Worm (Caenorhabditis elegans) whole organism, early embryonic: ENCODE measurements around the gene trf-1.

ENCODE experiments used
- B0310.2 ChIP-seq: sonication (generic microtip); optimal IDR thresholded peaks from 2 replicates; lab custom pipeline; 2016; ENCODE audit warnings: mild to moderate bottlenecking, missing genetic modification characterization, missing compliant biosample characterization
- ama-1 ChIP-seq: fragments of 150-350 bp; optimal IDR thresholded peaks from 2 replicates; lab custom pipeline; 2014
- ceh-13 ChIP-seq: fragments of 200-800 bp; sonication (Bioruptor generic); optimal IDR thresholded peaks from 2 replicates; lab custom pipeline; 2018; ENCODE audit warnings: mild to moderate bottlenecking, missing genetic modification characterization, missing compliant biosample characterization
- flt-1 ChIP-seq: fragments of 200-800 bp; sonication (Bioruptor generic); IDR thresholded peaks from 2 replicates; pipeline ENCODE4 v1.3.6; 2022; ENCODE audit warnings: missing genetic modification characterization, missing compliant biosample characterization
- scrt-1 ChIP-seq: fragments of 200-800 bp; sonication (Bioruptor generic); IDR thresholded peaks from 2 replicates; pipeline ENCODE4 v1.3.6; 2022; ENCODE audit warnings: missing genetic modification characterization, missing compliant biosample characterization
- tbx-37 ChIP-seq: fragments of 200-800 bp; sonication (Bioruptor generic); conservative IDR thresholded peaks from 2 replicates; pipeline ENCODE4 v1.3.6; 2022; ENCODE audit warnings: missing genetic modification reagents, missing genetic modification characterization, missing compliant biosample characterization

ce11 chrIII:13390789-13391188, 39.5 kb upstream of the trf-1 start:
- TF ChIP-seq tbx-37 (no peak), flt-1 (no peak), B0310.2 (tag; lab: Kevin White, UChicago) (no peak), scrt-1 (GFP tag; lab: Robert Waterston, UW) (no peak), ama-1 (no peak), ceh-13 (GFP tag; lab: Kevin White, UChicago) (no peak)
